Worm (Caenorhabditis elegans): ENCODE data around the gene vab-9.

DNA sequence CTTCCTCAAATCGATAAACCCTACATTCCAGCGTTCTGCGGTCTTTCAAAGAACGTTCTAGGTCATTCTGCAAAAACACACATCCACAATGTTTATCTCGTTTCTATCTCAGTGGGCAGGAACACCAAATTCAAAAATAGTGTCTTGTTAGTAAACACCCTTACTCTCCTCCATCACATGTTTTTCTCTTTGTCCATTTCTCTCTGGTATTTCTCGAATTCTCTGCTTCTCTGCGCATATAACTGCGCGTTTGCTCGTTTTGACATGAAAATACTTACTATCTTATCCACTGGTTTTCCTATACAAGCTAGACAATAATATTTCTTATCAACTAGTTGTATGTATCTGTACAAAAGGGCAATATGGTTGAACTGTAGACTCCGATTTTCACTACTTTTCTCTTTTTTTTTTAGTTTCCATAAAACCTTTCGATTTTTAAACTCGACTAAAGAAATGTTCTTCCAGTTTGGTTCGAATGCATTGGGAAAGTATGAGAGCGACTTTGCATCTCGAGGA, 13.2 kb upstream of the vab-9 start, which contains the start of gene pyr-1:
- peak in 2 of 6 experiments; percentile 44 to 91 for TF ChIP-seq elt-3 (tag; optimal IDR thresholded peaks at IDR 0.05)
- no peak for TF ChIP-seq lin-15B (tag; optimal IDR thresholded peaks at IDR 0.05)
